Fruit fly (Drosophila melanogaster) whole organism, embryonic: Measurements from ENCODE around the gene CG9106.

ENCODE experiments used
- Blimp-1 ChIP-seq: fragments of 200-800 bp; sonication (Bioruptor generic); optimal IDR thresholded peaks from 3 replicates; lab custom pipeline; 2018; ENCODE audit warnings: missing biosample characterization, missing genetic modification characterization, mild to moderate bottlenecking, moderate library complexity, missing genetic modification reagents
- CG10274 ChIP-seq: fragments of 200-800 bp; sonication (Bioruptor generic); optimal IDR thresholded peaks from 3 replicates; lab custom pipeline; 2017; ENCODE audit warnings: missing biosample characterization, mild to moderate bottlenecking, missing genetic modification characterization
- CG10321 ChIP-seq: fragments of 200-800 bp; sonication (Bioruptor generic); IDR thresholded peaks from 2 replicates; pipeline ENCODE4 v1.3.6; 2022; ENCODE audit warnings: missing biosample characterization, missing genetic modification characterization
- CG10431 ChIP-seq: fragments of 200-800 bp; sonication (Bioruptor generic); optimal IDR thresholded peaks from 3 replicates; lab custom pipeline; 2018; ENCODE audit warnings: missing biosample characterization, mild to moderate bottlenecking, missing genetic modification characterization
- CG12942 ChIP-seq: fragments of 200-800 bp; sonication (Bioruptor generic); optimal IDR thresholded peaks from 3 replicates; lab custom pipeline; 2016; ENCODE audit warnings: missing biosample characterization, missing genetic modification characterization
- CG13775 ChIP-seq: fragments of 200-800 bp; sonication (Bioruptor generic); optimal IDR thresholded peaks from 3 replicates; lab custom pipeline; 2017; ENCODE audit warnings: missing biosample characterization, mild to moderate bottlenecking, missing genetic modification characterization
- CG13894 ChIP-seq: fragments of 200-800 bp; sonication (Bioruptor generic); optimal IDR thresholded peaks from 3 replicates; lab custom pipeline; 2018; ENCODE audit warnings: missing biosample characterization, mild to moderate bottlenecking, missing genetic modification characterization, moderate library complexity
- CG14441 ChIP-seq: fragments of 200-800 bp; sonication (Bioruptor generic); IDR thresholded peaks from 2 replicates; pipeline ENCODE4 v1.3.6; 2022; ENCODE audit warnings: missing biosample characterization, missing genetic modification characterization
- CG14860 ChIP-seq: fragments of 200-800 bp; sonication (Bioruptor generic); IDR thresholded peaks from 3 replicates; pipeline ENCODE4 v1.3.6; 2022; ENCODE audit warnings: missing biosample characterization, missing genetic modification characterization; ENCODE audit not compliant: partially characterized antibody
- CG15514 ChIP-seq: fragments of 200-800 bp; sonication (Bioruptor generic); optimal IDR thresholded peaks from 3 replicates; lab custom pipeline; 2017; ENCODE audit warnings: missing biosample characterization, missing genetic modification characterization, mild to moderate bottlenecking, moderate library complexity, missing genetic modification reagents
- CG17568 ChIP-seq: fragments of 200-800 bp; sonication (Bioruptor generic); optimal IDR thresholded peaks from 2 replicates; lab custom pipeline; 2018; ENCODE audit warnings: missing biosample characterization, mild to moderate bottlenecking, missing genetic modification characterization, moderate library complexity
- CG18764 ChIP-seq: fragments of 200-800 bp; sonication (Bioruptor generic); optimal IDR thresholded peaks from 3 replicates; lab custom pipeline; 2016; ENCODE audit warnings: missing biosample characterization, missing genetic modification characterization
- CG2120 ChIP-seq: fragments of 200-800 bp; sonication (Bioruptor generic); optimal IDR thresholded peaks from 3 replicates; lab custom pipeline; 2016; ENCODE audit warnings: missing biosample characterization, missing genetic modification characterization
- CG2889 ChIP-seq: fragments of 200-800 bp; sonication (Bioruptor generic); IDR thresholded peaks from 3 replicates; pipeline ENCODE4 v1.3.6; 2022; ENCODE audit warnings: missing biosample characterization, missing genetic modification characterization
- CG31224 ChIP-seq: fragments of 200-800 bp; sonication (Bioruptor generic); IDR thresholded peaks from 2 replicates; pipeline ENCODE4 v1.3.6; 2022; ENCODE audit warnings: missing biosample characterization, missing genetic modification characterization
- CG6654 ChIP-seq: fragments of 200-800 bp; sonication (Bioruptor generic); optimal IDR thresholded peaks from 2 replicates; lab custom pipeline; 2017; ENCODE audit warnings: missing biosample characterization, mild to moderate bottlenecking, missing genetic modification characterization
- CG6765 ChIP-seq: fragments of 200-800 bp; sonication (Bioruptor generic); optimal IDR thresholded peaks from 3 replicates; lab custom pipeline; 2017; ENCODE audit warnings: missing biosample characterization, mild to moderate bottlenecking, missing genetic modification characterization
- CG6813 ChIP-seq: fragments of 200-800 bp; sonication (Bioruptor generic); optimal IDR thresholded peaks from 2 replicates; lab custom pipeline; 2017; ENCODE audit warnings: missing biosample characterization, missing genetic modification characterization, mild to moderate bottlenecking, moderate library complexity, missing genetic modification reagents
- CG7271 ChIP-seq: fragments of 200-800 bp; sonication (Bioruptor generic); optimal IDR thresholded peaks from 2 replicates; lab custom pipeline; 2018; ENCODE audit warnings: missing biosample characterization, mild to moderate bottlenecking, missing genetic modification characterization, moderate library complexity
- CG9932 ChIP-seq: fragments of 200-800 bp; sonication (Bioruptor generic); IDR thresholded peaks from 2 replicates; pipeline ENCODE4 v1.3.6; 2022; ENCODE audit warnings: missing biosample characterization, missing genetic modification characterization
- Dad ChIP-seq: fragments of 200-800 bp; sonication (Bioruptor generic); optimal IDR thresholded peaks from 3 replicates; lab custom pipeline; 2016; ENCODE audit warnings: missing biosample characterization, missing genetic modification characterization
- Dbx ChIP-seq: fragments of 200-800 bp; sonication (Bioruptor generic); IDR thresholded peaks from 3 replicates; pipeline ENCODE4 v1.3.6; 2022; ENCODE audit warnings: missing biosample characterization, missing genetic modification characterization
- Ets97D ChIP-seq: fragments of 200-800 bp; sonication (Bioruptor generic); optimal IDR thresholded peaks from 3 replicates; lab custom pipeline; 2016; ENCODE audit warnings: missing biosample characterization, missing genetic modification characterization
- HLH4C ChIP-seq: fragments of 200-800 bp; sonication (Bioruptor generic); IDR thresholded peaks from 3 replicates; pipeline ENCODE4 v1.3.6; 2022; ENCODE audit warnings: missing biosample characterization, missing genetic modification characterization; ENCODE audit not compliant: partially characterized antibody
- Hey ChIP-seq: fragments of 200-800 bp; sonication (Bioruptor generic); optimal IDR thresholded peaks from 3 replicates; lab custom pipeline; 2018; ENCODE audit warnings: missing biosample characterization, mild to moderate bottlenecking, missing genetic modification characterization
- HmgZ ChIP-seq: fragments of 200-800 bp; sonication (Bioruptor generic); optimal IDR thresholded peaks from 2 replicates; lab custom pipeline; 2018; ENCODE audit warnings: missing biosample characterization, mild to moderate bottlenecking, missing genetic modification characterization
- Lim3 ChIP-seq: fragments of 200-800 bp; sonication (Bioruptor generic); IDR thresholded peaks from 2 replicates; pipeline ENCODE4 v1.3.6; 2022; ENCODE audit warnings: missing biosample characterization, missing genetic modification characterization
- NC2β ChIP-seq: fragments of 200-800 bp; sonication (Bioruptor generic); optimal IDR thresholded peaks from 2 replicates; lab custom pipeline; 2016; ENCODE audit warnings: missing biosample characterization, missing genetic modification characterization
- Oaz ChIP-seq: fragments of 200-800 bp; sonication (Bioruptor generic); IDR thresholded peaks from 2 replicates; pipeline ENCODE4 v1.3.6; 2022; ENCODE audit warnings: missing biosample characterization, missing genetic modification characterization
- Side ChIP-seq: fragments of 200-800 bp; sonication (Bioruptor generic); optimal IDR thresholded peaks from 2 replicates; lab custom pipeline; 2016; ENCODE audit warnings: missing biosample characterization, missing genetic modification characterization
- Taf1 ChIP-seq: fragments of 200-800 bp; sonication (Bioruptor generic); IDR thresholded peaks from 2 replicates; pipeline ENCODE4 v1.3.6; 2022; ENCODE audit warnings: missing biosample characterization, missing genetic modification characterization
- Usf ChIP-seq: fragments of 200-800 bp; sonication (Bioruptor generic); optimal IDR thresholded peaks from 2 replicates; lab custom pipeline; 2017; ENCODE audit warnings: missing genotype, missing biosample characterization, missing genetic modification characterization
- ap ChIP-seq: fragments of 200-800 bp; sonication (Bioruptor generic); IDR thresholded peaks from 2 replicates; pipeline ENCODE4 v1.3.6; 2022; ENCODE audit warnings: missing biosample characterization, missing genetic modification characterization
- ash1 ChIP-seq: fragments of 200-800 bp; sonication (Bioruptor generic); optimal IDR thresholded peaks from 2 replicates; lab custom pipeline; 2018; ENCODE audit warnings: missing biosample characterization, mild to moderate bottlenecking, missing genetic modification characterization
- bab2 ChIP-seq: fragments of 200-800 bp; sonication (Bioruptor generic); optimal IDR thresholded peaks from 2 replicates; lab custom pipeline; 2016; ENCODE audit warnings: missing biosample characterization, missing genetic modification characterization
- cad ChIP-seq: fragments of >200 bp; optimal IDR thresholded peaks from 2 replicates; lab custom pipeline; 2017; ENCODE audit warnings: missing biosample characterization, missing genetic modification characterization
- chn ChIP-seq: fragments of 200-800 bp; sonication (Bioruptor generic); optimal IDR thresholded peaks from 2 replicates; lab custom pipeline; 2016; ENCODE audit warnings: missing biosample characterization, missing genetic modification characterization
- eve ChIP-seq, 2 experiments: fragments of >200 bp; optimal IDR thresholded peaks; 2 replicates each; lab custom pipeline; 2017; ENCODE audit warnings: missing biosample characterization in 2 of 2, missing genetic modification characterization in 2 of 2
- fu2 ChIP-seq: fragments of 200-800 bp; sonication (Bioruptor generic); optimal IDR thresholded peaks from 2 replicates; lab custom pipeline; 2016; ENCODE audit warnings: missing biosample characterization, missing genetic modification characterization
- gem ChIP-seq: fragments of 200-800 bp; sonication (Bioruptor generic); optimal IDR thresholded peaks from 2 replicates; lab custom pipeline; 2019; ENCODE audit warnings: missing biosample characterization, mild to moderate bottlenecking, missing genetic modification characterization, moderate library complexity
- gt ChIP-seq: fragments of 200-800 bp; sonication (Bioruptor generic); IDR thresholded peaks from 2 replicates; pipeline ENCODE4 v1.3.6; 2022; ENCODE audit warnings: missing biosample characterization, missing genetic modification characterization
- ken ChIP-seq: fragments of 200-800 bp; sonication (Bioruptor generic); IDR thresholded peaks from 3 replicates; pipeline ENCODE4 v1.3.6; 2022; ENCODE audit warnings: missing biosample characterization, missing genetic modification characterization
- oc ChIP-seq: fragments of 200-800 bp; sonication (Bioruptor generic); optimal IDR thresholded peaks from 2 replicates; lab custom pipeline; 2018; ENCODE audit warnings: missing biosample characterization, mild to moderate bottlenecking, missing genetic modification characterization, moderate library complexity
- pan ChIP-seq, 4 experiments: fragments of >200 bp in 3 of 4; fragments of 200-800 bp in 1 of 4; sonication (Bioruptor generic) in 1 of 4; optimal IDR thresholded peaks in 3 of 4; IDR thresholded peaks in 1 of 4; 2 replicates each; pipeline versions ENCODE4 v1.3.6 to Lab custom; 2017 to 2022; ENCODE audit warnings: missing biosample characterization in 2 of 4, missing genetic modification characterization in 2 of 4, mixed read lengths in 1 of 4
- pb ChIP-seq: fragments of 200-800 bp; sonication (Bioruptor generic); optimal IDR thresholded peaks from 3 replicates; lab custom pipeline; 2016; ENCODE audit warnings: missing biosample characterization, missing genetic modification characterization
- peb ChIP-seq: fragments of 200-800 bp; sonication (Bioruptor generic); IDR thresholded peaks from 2 replicates; pipeline ENCODE4 v1.3.6; 2022; ENCODE audit warnings: missing biosample characterization, missing genetic modification characterization
- pros ChIP-seq: fragments of 200-800 bp; sonication (Bioruptor generic); optimal IDR thresholded peaks from 3 replicates; lab custom pipeline; 2019; ENCODE audit warnings: missing biosample characterization, mild to moderate bottlenecking, missing genetic modification characterization, moderate library complexity
- run ChIP-seq: fragments of 200-800 bp; sonication (Bioruptor generic); optimal IDR thresholded peaks from 3 replicates; lab custom pipeline; 2018; ENCODE audit warnings: missing biosample characterization, mild to moderate bottlenecking, missing genetic modification characterization
- ssp ChIP-seq: fragments of 200-800 bp; sonication (Bioruptor generic); IDR thresholded peaks from 2 replicates; pipeline ENCODE4 v1.3.6; 2022; ENCODE audit warnings: missing biosample characterization, missing genetic modification characterization
- tin ChIP-seq: fragments of 200-800 bp; sonication (Bioruptor generic); optimal IDR thresholded peaks from 3 replicates; lab custom pipeline; 2016; ENCODE audit warnings: missing biosample characterization, missing genetic modification characterization
- wdn ChIP-seq: fragments of 200-800 bp; sonication (Bioruptor generic); IDR thresholded peaks from 2 replicates; pipeline ENCODE4 v1.3.6; 2022; ENCODE audit warnings: missing biosample characterization, missing genetic modification characterization
- z ChIP-seq: fragments of 200-800 bp; sonication (Bioruptor generic); IDR thresholded peaks from 3 replicates; pipeline ENCODE4 v1.3.6; 2022; ENCODE audit warnings: missing biosample characterization, missing genetic modification characterization

The CG9106 gene

dm6 chrX:15319290-15319689 is 47.1 kb upstream of the CG9106 start, which contains the start of gene Top1 (continued):
- TF ChIP-seq CG7271 (tag; lab: Kevin White, UChicago) (no peak), HLH4C (GFP tag; lab: Robert Waterston, UW) (peak; percentile 94), Hey (tag; lab: Kevin White, UChicago) (no peak), HmgZ (peak; percentile 56), CG2889 (GFP tag; lab: Robert Waterston, UW) (no peak), CG14441 (GFP tag; lab: Robert Waterston, UW) (0 out of 2 replicates have a peak, but pooled peaks have one; percentile 10), ash1 (GFP tag; lab: Kevin White, UChicago) (no peak), pros (no peak), Usf (no peak), CG6813 (no peak), Blimp-1 (GFP tag; lab: Kevin White, UChicago) (no peak), CG17568 (GFP tag; lab: Kevin White, UChicago) (no peak), wdn (GFP tag; lab: Robert Waterston, UW) (no peak), cad (GFP tag; lab: Kevin White, UChicago) (no peak), CG10321 (GFP tag; lab: Robert Waterston, UW) (no peak), Dbx (peak; percentile 68; the same call in 2 of the 3 replicates), z (GFP tag; lab: Robert Waterston, UW) (no peak), peb (GFP tag; lab: Robert Waterston, UW) (no peak), oc (no peak), fu2 (GFP tag; lab: Kevin White, UChicago) (no peak), CG9932 (peak; percentile 66), Ets97D (GFP tag; lab: Kevin White, UChicago) (peak; percentile 84), tin (peak; percentile 25), pb (GFP tag; lab: Kevin White, UChicago) (no peak), gem (no peak), pan (optimal IDR thresholded peaks at IDR 0.05; lab: Kevin White, UChicago) (no peak), pan (GFP tag; optimal IDR thresholded peaks at IDR 0.05 in 1 of 2, IDR thresholded peaks at IDR 0.05 in 1 of 2) (no peak), CG10274 (GFP tag; lab: Kevin White, UChicago) (no peak), CG6765 (GFP tag; lab: Kevin White, UChicago) (peak; percentile 29), ken (peak; percentile 50; the same call in 1 of the 3 replicates), CG2120 (GFP tag; lab: Kevin White, UChicago) (peak; percentile 46), Side (peak; percentile 48), CG14860 (GFP tag; lab: Robert Waterston, UW) (peak; percentile 94), eve (GFP tag; optimal IDR thresholded peaks at IDR 0.05; lab: Kevin White, UChicago) (no peak), Dad (GFP tag; lab: Kevin White, UChicago) (peak; percentile 58), NC2β (GFP tag; lab: Kevin White, UChicago) (peak; percentile 7), CG10431 (GFP tag; lab: Kevin White, UChicago) (no peak), Lim3 (GFP tag; lab: Robert Waterston, UW) (no peak), CG6654 (GFP tag; lab: Kevin White, UChicago) (no peak), Oaz (no peak), CG13894 (tag; lab: Kevin White, UChicago) (peak; percentile 34), run (tag; lab: Kevin White, UChicago) (no peak), chn (no peak), CG15514 (GFP tag; lab: Kevin White, UChicago) (peak; percentile 89), Taf1 (GFP tag; lab: Robert Waterston, UW) (no peak), CG31224 (GFP tag; lab: Robert Waterston, UW) (no peak), gt (no peak), CG12942 (peak; percentile 12), ssp (GFP tag; lab: Robert Waterston, UW) (peak; percentile 44; the same call in 1 of the 2 replicates), bab2 (GFP tag; lab: Kevin White, UChicago) (no peak), CG13775 (GFP tag; lab: Kevin White, UChicago) (peak; percentile 16), ap (no peak), CG18764 (no peak)
